Worm (Caenorhabditis elegans) whole organism, early embryonic: ENCODE results near the gene fbxc-48.
A peak's percentile ranks its signal among the peaks of the same experiment; 100 is the strongest.

ENCODE experiments used
- B0310.2 ChIP-seq: sonication (generic microtip); optimal IDR thresholded peaks from 2 replicates; lab custom pipeline; 2016; ENCODE audit warnings: mild to moderate bottlenecking, missing genetic modification characterization, missing compliant biosample characterization
- F13C5.2 ChIP-seq: sonication (generic microtip); optimal IDR thresholded peaks from 2 replicates; lab custom pipeline; 2017; ENCODE audit warnings: mild to moderate bottlenecking, missing genetic modification characterization, inconsistent platforms, missing compliant biosample characterization
- aly-1 ChIP-seq: sonication (generic microtip); optimal IDR thresholded peaks from 2 replicates; lab custom pipeline; 2016; ENCODE audit warnings: missing genetic modification characterization, missing compliant biosample characterization
- ama-1 ChIP-seq: fragments of 150-350 bp; optimal IDR thresholded peaks from 2 replicates; lab custom pipeline; 2014
- ceh-13 ChIP-seq: fragments of 200-800 bp; sonication (Bioruptor generic); optimal IDR thresholded peaks from 2 replicates; lab custom pipeline; 2018; ENCODE audit warnings: mild to moderate bottlenecking, missing genetic modification characterization, missing compliant biosample characterization
- ceh-36 ChIP-seq: sonication (generic microtip); optimal IDR thresholded peaks from 2 replicates; lab custom pipeline; 2016; ENCODE audit warnings: missing genetic modification characterization, inconsistent platforms, missing compliant biosample characterization
- ets-7 ChIP-seq: sonication (generic microtip); optimal IDR thresholded peaks from 2 replicates; lab custom pipeline; 2016; ENCODE audit warnings: missing genotype, missing genetic modification characterization, missing compliant biosample characterization
- flt-1 ChIP-seq: fragments of 200-800 bp; sonication (Bioruptor generic); IDR thresholded peaks from 2 replicates; pipeline ENCODE4 v1.3.6; 2022; ENCODE audit warnings: missing genetic modification characterization, missing compliant biosample characterization
- hmbx-1 ChIP-seq: sonication (generic microtip); optimal IDR thresholded peaks from 2 replicates; lab custom pipeline; 2016; ENCODE audit warnings: mild to moderate bottlenecking, missing genetic modification characterization, missing compliant biosample characterization
- hmg-4 ChIP-seq: fragments of 200-800 bp; sonication (Bioruptor generic); optimal IDR thresholded peaks from 2 replicates; lab custom pipeline; 2018; ENCODE audit warnings: mild to moderate bottlenecking, missing genetic modification characterization, missing compliant biosample characterization
- hnd-1 ChIP-seq: sonication (generic microtip); optimal IDR thresholded peaks from 2 replicates; lab custom pipeline; 2016; ENCODE audit warnings: missing genetic modification characterization, missing compliant biosample characterization
- pes-1 ChIP-seq: fragments of 200-800 bp; sonication (Bioruptor generic); IDR thresholded peaks from 2 replicates; pipeline ENCODE4 v1.3.6; 2022; ENCODE audit warnings: missing genetic modification reagents, missing genetic modification characterization, missing compliant biosample characterization
- scrt-1 ChIP-seq: fragments of 200-800 bp; sonication (Bioruptor generic); IDR thresholded peaks from 2 replicates; pipeline ENCODE4 v1.3.6; 2022; ENCODE audit warnings: missing genetic modification characterization, missing compliant biosample characterization
- sea-1 ChIP-seq: fragments of 200-800 bp; sonication (Bioruptor generic); conservative IDR thresholded peaks from 2 replicates; pipeline ENCODE4 v1.3.6; 2022; ENCODE audit warnings: missing genetic modification characterization, missing compliant biosample characterization
- tbx-11 ChIP-seq: fragments of 200-800 bp; sonication (Bioruptor generic); IDR thresholded peaks from 2 replicates; pipeline ENCODE4 v1.3.6; 2022; ENCODE audit warnings: missing genetic modification characterization, missing compliant biosample characterization
- tbx-37 ChIP-seq: fragments of 200-800 bp; sonication (Bioruptor generic); conservative IDR thresholded peaks from 2 replicates; pipeline ENCODE4 v1.3.6; 2022; ENCODE audit warnings: missing genetic modification reagents, missing genetic modification characterization, missing compliant biosample characterization
- tra-4 ChIP-seq: sonication (generic microtip); optimal IDR thresholded peaks from 2 replicates; lab custom pipeline; 2017; ENCODE audit warnings: missing genetic modification characterization, missing compliant biosample characterization

Gene fbxc-48

DNA sequence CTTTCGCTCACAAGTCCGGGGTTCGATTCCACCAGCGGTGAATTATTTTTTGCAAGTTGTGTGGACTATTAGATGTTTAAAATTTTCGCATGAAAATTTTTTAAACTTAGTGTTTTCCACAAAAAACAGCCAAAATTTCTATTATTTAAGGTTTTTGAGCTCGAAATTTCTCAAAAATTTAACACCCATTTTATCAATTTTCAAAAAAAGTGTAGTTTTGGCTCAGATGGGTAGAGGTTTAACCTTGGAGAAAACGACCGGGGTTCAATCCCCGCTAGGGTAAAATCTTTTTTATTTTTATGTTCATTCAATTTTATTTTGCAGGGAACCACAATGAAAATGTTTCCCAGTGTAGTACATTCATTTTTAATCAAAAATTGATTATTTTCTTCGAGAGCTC lies 28.5 kb upstream of the fbxc-48 start:
- no peak for TF ChIP-seq B0310.2 (tag; lab: Kevin White, UChicago)
- TF ChIP-seq ceh-13 (GFP tag; lab: Kevin White, UChicago), result no peak
- TF ChIP-seq flt-1 (GFP tag; lab: Robert Waterston, UW), result no peak
- no peak for TF ChIP-seq aly-1
- TF ChIP-seq sea-1 (GFP tag; lab: Robert Waterston, UW), result no peak
- no peak for TF ChIP-seq hmg-4 (GFP tag; lab: Kevin White, UChicago)
- no peak for TF ChIP-seq pes-1 (GFP tag; lab: Robert Waterston, UW)

DNA sequence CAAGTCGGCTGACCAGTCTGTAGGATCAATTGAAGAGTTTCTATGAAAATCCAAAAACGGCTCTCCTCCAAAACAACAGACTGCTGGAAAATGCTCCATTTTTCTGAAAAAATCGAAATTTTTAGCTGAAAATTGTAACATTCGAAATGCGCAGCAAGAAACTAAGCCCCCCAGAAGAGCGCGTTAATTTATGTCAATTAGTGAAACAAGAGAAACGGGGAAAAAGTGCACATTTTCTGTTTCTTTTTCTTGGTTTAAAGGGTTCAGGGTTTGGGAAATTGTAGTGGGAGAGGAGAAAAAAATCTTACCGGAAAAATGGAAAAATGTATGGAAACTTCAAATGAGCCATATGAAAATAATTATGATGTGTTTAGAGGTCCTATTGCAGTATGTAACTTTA lies 24.5 kb upstream of the fbxc-48 start, which contains the start of gene C08G5.7:
Gene C08G5.7, minus strand, starts transcription at position 101 of the 400 bp plus-strand sequence.
- TF ChIP-seq tbx-11 (GFP tag; lab: Robert Waterston, UW) (no peak), sea-1 (GFP tag; lab: Robert Waterston, UW) (no peak), ama-1 (lab: Kevin White, UChicago) (no peak), hmbx-1 (tag; lab: Kevin White, UChicago) (no peak), F13C5.2 (tag; lab: Kevin White, UChicago) (no peak), ceh-36 (tag; lab: Kevin White, UChicago) (no peak), hmg-4 (GFP tag; lab: Kevin White, UChicago) (no peak), ets-7 (tag; lab: Kevin White, UChicago) (no peak), hnd-1 (no peak), pes-1 (GFP tag; lab: Robert Waterston, UW) (no peak), ceh-13 (GFP tag; lab: Kevin White, UChicago) (no peak), scrt-1 (GFP tag; lab: Robert Waterston, UW) (no peak), B0310.2 (tag; lab: Kevin White, UChicago) (no peak), tbx-37 (GFP tag; lab: Robert Waterston, UW) (no peak), aly-1 (no peak), flt-1 (GFP tag; lab: Robert Waterston, UW) (no peak), tra-4 (tag; lab: Kevin White, UChicago) (no peak)

DNA sequence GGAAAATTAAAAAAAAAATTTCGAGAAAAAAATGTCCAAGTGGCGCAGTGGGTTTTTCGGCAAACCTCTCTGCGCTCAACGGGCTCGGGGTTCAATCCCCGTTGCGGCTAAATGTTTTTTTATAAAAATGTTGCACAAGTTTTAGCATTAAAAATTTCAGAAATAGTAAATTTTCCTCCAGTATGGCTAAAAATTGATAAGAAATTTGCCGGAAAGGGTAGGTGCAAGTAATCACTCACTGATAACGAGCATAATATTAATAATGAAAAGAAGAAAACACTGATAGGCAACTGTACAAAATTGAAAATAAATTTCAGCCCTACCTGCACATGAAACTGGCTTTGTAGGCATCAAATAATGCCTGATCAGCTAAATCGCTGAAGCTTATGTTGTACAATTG lies 23.7 kb upstream of the fbxc-48 start:
- TF ChIP-seq hmbx-1 (tag; lab: Kevin White, UChicago), result no peak
- no peak for TF ChIP-seq ceh-13 (GFP tag; lab: Kevin White, UChicago)
- no peak for TF ChIP-seq aly-1
- 0 out of 2 replicates have a peak, but pooled peaks have one; percentile 15 for TF ChIP-seq pes-1 (GFP tag; lab: Robert Waterston, UW)

DNA sequence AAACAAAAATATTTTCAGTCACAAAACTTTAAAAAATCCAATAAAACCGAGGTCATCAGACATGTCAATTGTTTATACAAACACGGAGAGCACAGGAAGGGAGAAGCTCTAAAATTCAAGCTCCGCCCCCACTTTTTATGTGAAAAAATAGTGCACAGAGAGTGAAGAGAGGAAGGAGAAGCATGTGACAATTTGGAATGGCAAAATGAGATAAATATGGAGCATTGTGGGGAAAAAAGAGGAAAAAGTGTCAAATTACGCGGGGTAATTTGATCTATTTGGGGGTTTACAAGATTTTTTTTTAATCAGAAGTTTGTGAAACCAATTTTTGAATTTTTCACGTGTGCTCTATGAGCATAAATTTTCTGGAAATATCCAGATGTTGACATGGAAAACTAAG lies 22.2 kb upstream of the fbxc-48 start:
- TF ChIP-seq flt-1 (GFP tag; lab: Robert Waterston, UW), result no peak
- no peak for TF ChIP-seq B0310.2 (tag; lab: Kevin White, UChicago)
- TF ChIP-seq tra-4 (tag; lab: Kevin White, UChicago), result no peak
- no peak for TF ChIP-seq ama-1 (lab: Kevin White, UChicago)
- no peak for TF ChIP-seq hmg-4 (GFP tag; lab: Kevin White, UChicago)
- no peak for TF ChIP-seq tbx-37 (GFP tag; lab: Robert Waterston, UW)
- TF ChIP-seq F13C5.2 (tag; lab: Kevin White, UChicago), result no peak
- no peak for TF ChIP-seq ceh-36 (tag; lab: Kevin White, UChicago)
- TF ChIP-seq sea-1 (GFP tag; lab: Robert Waterston, UW), result no peak
- no peak for TF ChIP-seq ets-7 (tag; lab: Kevin White, UChicago)
- TF ChIP-seq aly-1, result no peak
- no peak for TF ChIP-seq tbx-11 (GFP tag; lab: Robert Waterston, UW)
- TF ChIP-seq ceh-13 (GFP tag; lab: Kevin White, UChicago), result no peak
- no peak for TF ChIP-seq hnd-1
- no peak for TF ChIP-seq pes-1 (GFP tag; lab: Robert Waterston, UW)
- TF ChIP-seq scrt-1 (GFP tag; lab: Robert Waterston, UW), result no peak
- TF ChIP-seq hmbx-1 (tag; lab: Kevin White, UChicago), result no peak

DNA sequence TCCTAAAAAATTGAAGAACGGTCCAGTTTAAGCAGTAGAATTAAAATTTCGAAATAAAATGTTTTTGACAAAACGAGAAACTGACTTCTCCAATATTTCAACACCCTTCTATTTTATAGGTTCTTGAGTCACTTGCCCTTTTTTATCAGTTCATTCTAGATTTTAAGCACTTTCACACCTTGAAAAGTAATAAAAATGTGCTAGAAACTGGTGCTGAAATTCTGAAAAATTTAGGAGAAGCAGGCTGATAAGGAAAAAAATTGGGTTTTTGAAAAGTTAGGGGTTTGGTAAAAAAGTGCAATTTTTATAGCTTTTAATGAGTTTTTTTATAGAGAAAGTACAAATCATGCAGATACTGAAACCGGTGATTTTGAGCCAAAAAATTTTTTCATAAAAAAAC lies 19.6 kb upstream of the fbxc-48 start:
- no peak for TF ChIP-seq hmbx-1 (tag; lab: Kevin White, UChicago)
- no peak for TF ChIP-seq ceh-36 (tag; lab: Kevin White, UChicago)
- TF ChIP-seq scrt-1 (GFP tag; lab: Robert Waterston, UW), result no peak
- TF ChIP-seq B0310.2 (tag; lab: Kevin White, UChicago), result no peak
- no peak for TF ChIP-seq ceh-13 (GFP tag; lab: Kevin White, UChicago)
- TF ChIP-seq tbx-37 (GFP tag; lab: Robert Waterston, UW), result no peak
- TF ChIP-seq flt-1 (GFP tag; lab: Robert Waterston, UW), result no peak
- TF ChIP-seq F13C5.2 (tag; lab: Kevin White, UChicago), result no peak
- TF ChIP-seq hnd-1, result no peak
- TF ChIP-seq pes-1 (GFP tag; lab: Robert Waterston, UW), result no peak
- no peak for TF ChIP-seq sea-1 (GFP tag; lab: Robert Waterston, UW)
- TF ChIP-seq tbx-11 (GFP tag; lab: Robert Waterston, UW), result no peak
- no peak for TF ChIP-seq tra-4 (tag; lab: Kevin White, UChicago)
- TF ChIP-seq aly-1, result no peak

DNA sequence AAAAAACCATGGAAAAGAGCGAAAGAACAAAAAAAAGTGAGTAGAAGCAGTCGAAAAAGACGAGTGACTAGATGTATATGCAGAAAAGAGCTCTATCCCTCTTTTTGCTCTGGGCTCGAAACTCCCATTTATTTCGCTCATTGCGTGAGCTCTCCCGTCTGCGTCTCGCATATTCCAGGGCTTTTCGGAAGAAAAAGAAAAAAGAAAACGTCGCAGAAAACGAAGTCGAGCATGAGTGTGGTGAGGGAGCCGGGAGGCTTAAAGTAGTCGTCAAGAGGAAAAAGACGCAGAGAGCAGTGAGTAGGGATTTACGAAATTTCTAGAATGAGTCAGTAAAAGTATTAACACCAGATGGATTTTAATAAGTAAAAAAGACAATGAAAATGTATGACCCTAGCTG lies 19.1 kb upstream of the fbxc-48 start:
- TF ChIP-seq ets-7 (tag; lab: Kevin White, UChicago) (no peak), hnd-1 (no peak), B0310.2 (tag; lab: Kevin White, UChicago) (no peak), ama-1 (lab: Kevin White, UChicago) (no peak), hmbx-1 (tag; lab: Kevin White, UChicago) (no peak)

DNA sequence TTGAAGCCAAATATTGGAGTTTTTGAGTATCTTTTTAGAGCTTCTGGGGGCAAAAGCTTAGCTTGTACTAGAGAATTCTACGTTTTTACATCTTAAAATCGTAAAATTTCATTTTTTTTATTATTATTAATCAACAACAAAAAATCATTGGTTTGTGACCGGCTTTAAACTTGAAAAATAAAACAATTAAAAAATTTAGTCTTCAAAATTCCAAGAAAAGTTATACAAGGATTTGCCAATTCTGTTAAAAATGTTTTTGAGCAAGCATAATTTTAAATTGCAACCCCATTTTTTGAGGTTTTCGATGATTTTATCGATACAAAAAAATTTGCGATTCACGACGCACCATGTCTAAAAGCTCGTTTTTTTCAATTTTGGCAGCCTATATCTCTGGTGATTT lies 16.5 kb upstream of the fbxc-48 start:
- TF ChIP-seq hmbx-1 (tag; lab: Kevin White, UChicago) (no peak), B0310.2 (tag; lab: Kevin White, UChicago) (no peak), tbx-11 (GFP tag; lab: Robert Waterston, UW) (no peak), tra-4 (tag; lab: Kevin White, UChicago) (no peak), ceh-13 (GFP tag; lab: Kevin White, UChicago) (no peak), tbx-37 (GFP tag; lab: Robert Waterston, UW) (no peak), F13C5.2 (tag; lab: Kevin White, UChicago) (no peak)
